Fruit fly (Drosophila melanogaster) whole organism, prepupa: ENCODE results near the gene Scp2.

Experiments
- CG16779 ChIP-seq: fragments of 200-800 bp; sonication (Bioruptor generic); optimal IDR thresholded peaks from 3 replicates; lab custom pipeline; 2017; ENCODE audit warnings: missing biosample characterization, mild to moderate bottlenecking, missing genetic modification characterization
- CG32006 ChIP-seq: fragments of 200-800 bp; sonication (Bioruptor generic); optimal IDR thresholded peaks from 3 replicates; lab custom pipeline; 2017; ENCODE audit warnings: missing biosample characterization, mild to moderate bottlenecking, missing genetic modification characterization
- CG34406 ChIP-seq: fragments of 200-800 bp; sonication (Bioruptor generic); optimal IDR thresholded peaks from 3 replicates; lab custom pipeline; 2016; ENCODE audit warnings: missing biosample characterization, missing genetic modification characterization
- CG6854 ChIP-seq: fragments of 200-800 bp; sonication (Bioruptor generic); optimal IDR thresholded peaks from 2 replicates; lab custom pipeline; 2017; ENCODE audit warnings: missing biosample characterization, mild to moderate bottlenecking, missing genetic modification characterization
- Eip93F ChIP-seq: fragments of 200-800 bp; sonication (Bioruptor generic); optimal IDR thresholded peaks from 2 replicates; lab custom pipeline; 2016; ENCODE audit warnings: missing biosample characterization, mild to moderate bottlenecking, missing genetic modification characterization
- Ets96B ChIP-seq: fragments of 200-800 bp; optimal IDR thresholded peaks from 2 replicates; lab custom pipeline; 2019; ENCODE audit warnings: missing biosample characterization, mild to moderate bottlenecking, missing genetic modification characterization, moderate library complexity
- Hr4 ChIP-seq: fragments of 200-800 bp; sonication (Bioruptor generic); optimal IDR thresholded peaks from 3 replicates; lab custom pipeline; 2016; ENCODE audit warnings: missing biosample characterization, missing genetic modification characterization
- fkh ChIP-seq: fragments of 200-800 bp; sonication (Bioruptor generic); optimal IDR thresholded peaks from 3 replicates; lab custom pipeline; 2017; ENCODE audit warnings: missing biosample characterization, mild to moderate bottlenecking, missing genetic modification characterization, moderate library complexity

DNA sequence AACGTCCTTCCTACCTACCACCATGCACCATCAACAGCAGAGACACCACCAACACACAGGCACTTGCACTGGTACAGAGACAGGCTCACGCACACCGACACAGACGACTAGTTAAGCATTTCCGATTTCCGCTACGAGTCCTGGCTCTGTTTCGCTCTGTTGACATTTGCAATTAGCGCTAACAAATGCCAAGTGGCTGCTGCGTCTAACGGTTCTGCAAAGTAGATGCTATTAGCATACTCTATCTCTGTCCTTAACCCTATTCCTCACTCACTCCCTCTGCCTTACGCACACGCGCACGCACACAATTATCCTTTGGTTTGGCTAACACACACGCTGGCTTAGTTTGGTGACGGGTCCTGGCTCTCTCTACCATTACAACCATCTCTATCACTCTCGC lies 13.0 kb downstream of the Scp2 start:
- TF ChIP-seq CG34406 (GFP tag; lab: Kevin White, UChicago) (no peak), CG16779 (tag; lab: Kevin White, UChicago) (no peak), Eip93F (no peak), Ets96B (no peak), CG6854 (GFP tag; lab: Kevin White, UChicago) (no peak), CG32006 (no peak), fkh (GFP tag; lab: Kevin White, UChicago) (no peak), Hr4 (GFP tag; lab: Kevin White, UChicago) (no peak)
